Worm (Caenorhabditis elegans) whole organism, young adult: Measurements from ENCODE around the gene Y39B6A.1.

ENCODE experiments used
- B0261.1 ChIP-seq: sonication (generic microtip); optimal IDR thresholded peaks from 2 replicates; lab custom pipeline; 2016; ENCODE audit warnings: mild to moderate bottlenecking, missing genetic modification characterization, moderate library complexity, missing compliant biosample characterization
- B0336.3 ChIP-seq: fragments of 200-800 bp; sonication (Bioruptor generic); IDR thresholded peaks from 2 replicates; pipeline ENCODE4 v1.3.6; 2022; ENCODE audit warnings: missing genetic modification characterization, missing compliant biosample characterization
- D2030.7 ChIP-seq: fragments of 200-800 bp; sonication (Bioruptor generic); IDR thresholded peaks from 2 replicates; pipeline ENCODE4 v1.3.6; 2022; ENCODE audit warnings: missing genetic modification reagents, missing genetic modification characterization, missing compliant biosample characterization
- F33H1.4 ChIP-seq: fragments of 200-800 bp; sonication (Bioruptor generic); IDR thresholded peaks from 2 replicates; pipeline ENCODE4 v1.3.6; 2022; ENCODE audit warnings: missing genetic modification reagents, missing genetic modification characterization, missing compliant biosample characterization
- F39B2.1 ChIP-seq: fragments of 200-800 bp; sonication (Bioruptor generic); IDR thresholded peaks from 2 replicates; pipeline ENCODE4 v1.3.6; 2022; ENCODE audit warnings: missing genetic modification reagents, missing genetic modification characterization, missing compliant biosample characterization
- F49E8.2 ChIP-seq: sonication (generic microtip); optimal IDR thresholded peaks from 3 replicates; lab custom pipeline; 2017; ENCODE audit warnings: missing genetic modification characterization, mild to moderate bottlenecking, missing compliant biosample characterization, antibody characterized with exemption, moderate library complexity; ENCODE audit not compliant: insufficient read depth
- Y53G8AR.9 ChIP-seq: fragments of 200-800 bp; sonication (Bioruptor generic); conservative IDR thresholded peaks from 2 replicates; pipeline ENCODE4 v1.3.6; 2022; ENCODE audit warnings: missing genetic modification reagents, missing genetic modification characterization, missing compliant biosample characterization
- atf-7 ChIP-seq: sonication (generic microtip); optimal IDR thresholded peaks from 2 replicates; lab custom pipeline; 2017; ENCODE audit warnings: mild to moderate bottlenecking, missing genetic modification characterization, missing compliant biosample characterization
- cebp-2 ChIP-seq: fragments of 200-800 bp; sonication (Bioruptor generic); IDR thresholded peaks from 2 replicates; pipeline ENCODE4 v1.3.6; 2022; ENCODE audit warnings: missing genetic modification characterization, missing compliant biosample characterization
- ceh-58 ChIP-seq: fragments of 200-800 bp; sonication (Bioruptor generic); IDR thresholded peaks from 2 replicates; pipeline ENCODE4 v1.3.6; 2022; ENCODE audit warnings: missing genetic modification characterization, missing compliant biosample characterization
- dox-1 ChIP-seq: fragments of 200-800 bp; sonication (Bioruptor generic); IDR thresholded peaks from 2 replicates; pipeline ENCODE4 v1.3.6; 2022; ENCODE audit warnings: missing genetic modification reagents, missing genetic modification characterization, missing compliant biosample characterization
- egl-44 ChIP-seq: fragments of 200-800 bp; sonication (Bioruptor generic); IDR thresholded peaks from 2 replicates; pipeline ENCODE4 v1.3.6; 2022; ENCODE audit warnings: missing genetic modification reagents, missing genetic modification characterization, missing compliant biosample characterization
- egrh-3 ChIP-seq: fragments of 200-800 bp; sonication (Bioruptor generic); IDR thresholded peaks from 2 replicates; pipeline ENCODE4 v1.3.6; 2022; ENCODE audit warnings: missing genetic modification reagents, missing genetic modification characterization, missing compliant biosample characterization
- gei-17 ChIP-seq: fragments of 200-800 bp; sonication (Bioruptor generic); optimal IDR thresholded peaks from 2 replicates; lab custom pipeline; 2018; ENCODE audit warnings: mild to moderate bottlenecking, missing genetic modification characterization, missing compliant biosample characterization
- him-1 ChIP-seq: sonication (generic microtip); optimal IDR thresholded peaks from 2 replicates; lab custom pipeline; 2016; ENCODE audit warnings: missing genotype, missing genetic modification reagents, missing genetic modification characterization, missing compliant biosample characterization
- hlh-12 ChIP-seq: sonication (generic microtip); optimal IDR thresholded peaks from 2 replicates; lab custom pipeline; 2016; ENCODE audit warnings: missing genetic modification characterization, missing compliant biosample characterization
- hlh-26 ChIP-seq: fragments of 200-800 bp; sonication (Bioruptor generic); conservative IDR thresholded peaks from 2 replicates; pipeline ENCODE4 v1.3.6; 2022; ENCODE audit warnings: missing genetic modification reagents, missing genetic modification characterization, missing compliant biosample characterization
- hsf-1 ChIP-seq: fragments of 200-800 bp; sonication (Bioruptor generic); IDR thresholded peaks from 2 replicates; pipeline ENCODE4 v1.3.6; 2022; ENCODE audit warnings: missing genetic modification reagents, missing genetic modification characterization, missing compliant biosample characterization
- let-526 ChIP-seq: fragments of 200-800 bp; sonication (Bioruptor generic); IDR thresholded peaks from 2 replicates; pipeline ENCODE4 v1.3.6; 2022; ENCODE audit warnings: missing genetic modification reagents, missing genetic modification characterization, missing compliant biosample characterization
- lin-26 ChIP-seq: fragments of 200-800 bp; sonication (Bioruptor generic); IDR thresholded peaks from 2 replicates; pipeline ENCODE4 v1.3.6; 2022; ENCODE audit warnings: missing genetic modification reagents, missing genetic modification characterization, missing compliant biosample characterization
- lin-54 ChIP-seq: fragments of 200-800 bp; sonication (Bioruptor generic); optimal IDR thresholded peaks from 2 replicates; lab custom pipeline; 2018; ENCODE audit warnings: mild to moderate bottlenecking, missing genetic modification characterization, missing compliant biosample characterization
- lir-1 ChIP-seq: fragments of 200-800 bp; sonication (Bioruptor generic); conservative IDR thresholded peaks from 2 replicates; pipeline ENCODE4 v1.3.6; 2022; ENCODE audit warnings: missing genetic modification reagents, missing genetic modification characterization, missing compliant biosample characterization
- madf-6 ChIP-seq: fragments of 200-800 bp; sonication (Bioruptor generic); IDR thresholded peaks from 2 replicates; pipeline ENCODE4 v1.3.6; 2022; ENCODE audit warnings: missing genetic modification reagents, missing genetic modification characterization, missing compliant biosample characterization
- madf-8 ChIP-seq: fragments of 200-800 bp; sonication (Bioruptor generic); conservative IDR thresholded peaks from 2 replicates; pipeline ENCODE4 v1.3.6; 2022; ENCODE audit warnings: missing genetic modification reagents, missing genetic modification characterization, missing compliant biosample characterization
- mes-4 ChIP-seq: sonication (generic microtip); optimal IDR thresholded peaks from 2 replicates; lab custom pipeline; 2016; ENCODE audit warnings: missing genotype, missing genetic modification characterization, missing compliant biosample characterization
- mxl-1 ChIP-seq: sonication (generic microtip); optimal IDR thresholded peaks from 2 replicates; lab custom pipeline; 2016; ENCODE audit warnings: missing genetic modification characterization, missing compliant biosample characterization
- nfyb-1 ChIP-seq: fragments of 200-800 bp; sonication (Bioruptor generic); IDR thresholded peaks from 2 replicates; pipeline ENCODE4 v1.3.6; 2022; ENCODE audit warnings: missing genetic modification reagents, missing genetic modification characterization, missing compliant biosample characterization
- nhr-80 ChIP-seq: sonication (generic microtip); optimal IDR thresholded peaks from 2 replicates; lab custom pipeline; 2016; ENCODE audit warnings: missing genetic modification characterization, missing compliant biosample characterization
- pbrm-1 ChIP-seq: fragments of 200-800 bp; sonication (Bioruptor generic); IDR thresholded peaks from 2 replicates; pipeline ENCODE4 v1.3.6; 2022; ENCODE audit warnings: missing genetic modification reagents, missing genetic modification characterization, missing compliant biosample characterization
- pha-4 ChIP-seq: fragments of 150-350 bp; sonication (generic microtip); optimal IDR thresholded peaks from 2 replicates; lab custom pipeline; 2014; ENCODE audit warnings: missing biosample characterization, missing genetic modification reagents, missing genetic modification characterization
- repo-1 ChIP-seq: sonication (generic microtip); optimal IDR thresholded peaks from 2 replicates; lab custom pipeline; 2017; ENCODE audit warnings: mild to moderate bottlenecking, missing genetic modification characterization, missing compliant biosample characterization
- rpc-1 ChIP-seq, 2 experiments: fragments of 150-350 bp in 1 of 2; sonication (generic microtip) in 1 of 2; optimal IDR thresholded peaks; 2 replicates each; lab custom pipeline; 2014 to 2018; ENCODE audit warnings: missing biosample characterization in 1 of 2, missing genetic modification characterization in 1 of 2, missing genetic modification reagents in 1 of 2, missing genotype in 1 of 2
- sdz-38 ChIP-seq: sonication (generic microtip); optimal IDR thresholded peaks from 2 replicates; lab custom pipeline; 2016; ENCODE audit warnings: missing genotype, missing genetic modification characterization, missing compliant biosample characterization
- somi-1 ChIP-seq: fragments of 200-800 bp; sonication (Bioruptor generic); optimal IDR thresholded peaks from 2 replicates; lab custom pipeline; 2018; ENCODE audit warnings: mild to moderate bottlenecking, missing genetic modification characterization, missing compliant biosample characterization
- tlf-1 ChIP-seq: fragments of 200-800 bp; sonication (Bioruptor generic); optimal IDR thresholded peaks from 2 replicates; lab custom pipeline; 2018; ENCODE audit warnings: mild to moderate bottlenecking, missing genetic modification characterization, missing compliant biosample characterization
- unc-62 ChIP-seq: fragments of 150-350 bp; optimal IDR thresholded peaks from 2 replicates; lab custom pipeline; 2014; ENCODE audit warnings: missing biosample characterization, missing genetic modification reagents, missing genetic modification characterization
- zfh-2 ChIP-seq: fragments of 200-800 bp; sonication (Bioruptor generic); conservative IDR thresholded peaks from 2 replicates; pipeline ENCODE4 v1.3.6; 2022; ENCODE audit warnings: missing genetic modification reagents, missing genetic modification characterization, missing compliant biosample characterization
- ztf-22 ChIP-seq: fragments of 200-800 bp; sonication (Bioruptor generic); optimal IDR thresholded peaks from 2 replicates; lab custom pipeline; 2018; ENCODE audit warnings: mild to moderate bottlenecking, missing genetic modification characterization, moderate library complexity, missing compliant biosample characterization
- ztf-26 ChIP-seq: sonication (generic microtip); optimal IDR thresholded peaks from 2 replicates; lab custom pipeline; 2017; ENCODE audit warnings: missing genetic modification characterization, missing compliant biosample characterization

Gene Y39B6A.1

DNA sequence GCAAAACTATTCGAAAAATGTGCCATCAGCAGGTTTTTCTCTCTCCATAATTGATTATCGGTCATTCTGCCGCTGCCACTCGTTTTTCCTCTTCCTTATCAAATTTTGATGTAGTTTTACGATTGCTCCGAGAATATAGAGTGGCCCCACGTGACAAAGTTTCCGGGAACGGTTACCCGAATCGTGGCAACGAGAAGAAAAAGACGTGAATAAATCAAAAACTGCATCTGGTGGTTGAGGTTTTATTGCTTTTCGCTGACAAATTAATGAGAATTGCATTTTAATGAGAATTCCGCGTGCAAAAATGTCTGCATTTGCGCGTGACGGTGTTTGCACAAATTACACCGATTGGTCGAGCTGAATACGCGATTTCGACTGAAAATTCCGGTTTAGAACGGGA, 2.0 kb upstream of the Y39B6A.1 start (continued):
- TF ChIP-seq egl-44 (0 out of 2 replicates have a peak, but pooled peaks have one; percentile 32), F33H1.4 (GFP tag; lab: Robert Waterston, UW) (no peak), sdz-38 (tag; lab: Kevin White, UChicago) (no peak), hlh-26 (GFP tag; lab: Robert Waterston, UW) (no peak), ztf-26 (tag; lab: Kevin White, UChicago) (no peak), nhr-80 (tag; lab: Kevin White, UChicago) (peak; percentile 75), hlh-12 (tag; lab: Kevin White, UChicago) (no peak), him-1 (tag; lab: Kevin White, UChicago) (no peak), ztf-22 (peak; percentile 50), let-526 (GFP tag; lab: Robert Waterston, UW) (no peak), lin-54 (GFP tag; lab: Kevin White, UChicago) (no peak), pbrm-1 (GFP tag; lab: Robert Waterston, UW) (no peak), rpc-1 (optimal IDR thresholded peaks at IDR 0.05; lab: Kevin White, UChicago) (no peak), rpc-1 (tag; optimal IDR thresholded peaks at IDR 0.05; lab: Kevin White, UChicago) (no peak), somi-1 (GFP tag; lab: Kevin White, UChicago) (no peak), tlf-1 (GFP tag; lab: Kevin White, UChicago) (peak; percentile 22), lin-26 (no peak), repo-1 (tag; lab: Kevin White, UChicago) (no peak), mxl-1 (tag; lab: Kevin White, UChicago) (no peak), B0261.1 (no peak), unc-62 (GFP tag; lab: Kevin White, UChicago) (no peak), lir-1 (GFP tag; lab: Robert Waterston, UW) (no peak), cebp-2 (GFP tag; lab: Robert Waterston, UW) (no peak), madf-8 (GFP tag; lab: Robert Waterston, UW) (no peak), D2030.7 (GFP tag; lab: Robert Waterston, UW) (no peak), nfyb-1 (GFP tag; lab: Robert Waterston, UW) (no peak), dox-1 (peak; percentile 52; the same call in 1 of the 2 replicates), ceh-58 (no peak), F49E8.2 (tag; lab: Kevin White, UChicago) (no peak), atf-7 (peak; percentile 42), mes-4 (tag; lab: Kevin White, UChicago) (no peak)

DNA sequence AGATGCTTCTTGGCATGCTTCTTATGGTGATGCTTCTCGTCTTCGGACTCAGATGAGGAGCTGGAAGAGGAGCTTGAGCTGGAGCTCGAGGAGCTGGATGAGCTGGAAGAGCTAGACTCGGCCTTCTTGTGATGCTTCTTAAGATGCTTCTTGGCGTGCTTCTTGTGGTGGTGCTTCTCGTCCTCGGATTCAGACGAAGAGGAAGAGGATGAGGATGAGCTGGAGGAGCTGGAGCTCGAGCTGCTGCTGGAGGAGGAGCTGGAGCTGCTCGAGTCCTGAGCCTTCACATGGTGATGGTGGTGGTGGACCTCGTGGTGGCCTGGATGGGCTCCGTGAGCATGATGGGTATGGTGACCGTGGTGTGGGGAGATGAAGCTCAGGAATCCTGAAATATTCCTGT, 607 bp downstream of the Y39B6A.1 start:
- TF ChIP-seq hsf-1 (GFP tag; lab: Robert Waterston, UW): no peak
- TF ChIP-seq gei-17 (GFP tag; lab: Kevin White, UChicago): no peak
- no peak for TF ChIP-seq B0336.3 (GFP tag; lab: Robert Waterston, UW)
- no peak for TF ChIP-seq F39B2.1 (GFP tag; lab: Robert Waterston, UW)
- peak; percentile 82 for TF ChIP-seq zfh-2 (GFP tag; lab: Robert Waterston, UW)
- peak; percentile 83; the same call in 1 of the 2 replicates for TF ChIP-seq egrh-3 (GFP tag; lab: Robert Waterston, UW)
- 0 out of 2 replicates have a peak, but pooled peaks have one; percentile 32 for TF ChIP-seq Y53G8AR.9 (GFP tag; lab: Robert Waterston, UW)
- no peak for TF ChIP-seq pha-4
- TF ChIP-seq, all 124 proteins: peak for 3

- TF ChIP-seq zfh-2 (GFP tag; lab: Robert Waterston, UW): peak; percentile 51; the same call in 1 of the 2 replicates
- TF ChIP-seq madf-6 (GFP tag; lab: Robert Waterston, UW): no peak
Observed at ce11 chrV:19201190-19201589, 2.2 kb downstream of the Y39B6A.1 start.
